Worm (Caenorhabditis elegans) whole organism, midembryonic: ENCODE results near the gene ZK669.2.

Experiments used
- T22C8.4 ChIP-seq: fragments of 200-800 bp; sonication (Bioruptor generic); IDR thresholded peaks from 2 replicates; pipeline ENCODE4 v1.3.6; 2022; ENCODE audit warnings: missing genetic modification characterization, missing compliant biosample characterization
- cog-1 ChIP-seq: sonication (generic microtip); optimal IDR thresholded peaks from 2 replicates; lab custom pipeline; 2016; ENCODE audit warnings: missing genetic modification characterization, missing compliant biosample characterization
- flt-1 ChIP-seq: fragments of 200-800 bp; sonication (Bioruptor generic); IDR thresholded peaks from 2 replicates; pipeline ENCODE4 v1.3.6; 2022; ENCODE audit warnings: missing genetic modification characterization, missing compliant biosample characterization
- klf-2 ChIP-seq: fragments of 200-800 bp; sonication (Bioruptor generic); conservative IDR thresholded peaks from 2 replicates; pipeline ENCODE4 v1.3.6; 2022; ENCODE audit warnings: missing genetic modification reagents, missing genetic modification characterization, missing compliant biosample characterization
- med-1 ChIP-seq: sonication (generic microtip); optimal IDR thresholded peaks from 2 replicates; lab custom pipeline; 2017; ENCODE audit warnings: missing genetic modification characterization, mild to moderate bottlenecking, missing compliant biosample characterization, antibody characterized with exemption, missing genetic modification reagents; ENCODE audit not compliant: insufficient read depth
- ref-1 ChIP-seq: fragments of 200-800 bp; sonication (Bioruptor generic); conservative IDR thresholded peaks from 2 replicates; pipeline ENCODE4 v1.3.6; 2022; ENCODE audit warnings: missing genetic modification reagents, missing genetic modification characterization, missing compliant biosample characterization
- tab-1 ChIP-seq: fragments of 200-800 bp; sonication (Bioruptor generic); IDR thresholded peaks from 2 replicates; pipeline ENCODE4 v1.3.6; 2022; ENCODE audit warnings: missing genetic modification characterization, missing compliant biosample characterization
- ztf-23 ChIP-seq: fragments of 200-800 bp; sonication (Bioruptor generic); IDR thresholded peaks from 2 replicates; pipeline ENCODE4 v1.3.6; 2022; ENCODE audit warnings: missing genetic modification reagents, missing genetic modification characterization, missing compliant biosample characterization
- ztf-29 ChIP-seq: fragments of 200-800 bp; sonication (Bioruptor generic); IDR thresholded peaks from 2 replicates; pipeline ENCODE4 v1.3.6; 2022; ENCODE audit warnings: missing genetic modification reagents, missing genetic modification characterization, missing compliant biosample characterization

Gene ZK669.2

DNA sequence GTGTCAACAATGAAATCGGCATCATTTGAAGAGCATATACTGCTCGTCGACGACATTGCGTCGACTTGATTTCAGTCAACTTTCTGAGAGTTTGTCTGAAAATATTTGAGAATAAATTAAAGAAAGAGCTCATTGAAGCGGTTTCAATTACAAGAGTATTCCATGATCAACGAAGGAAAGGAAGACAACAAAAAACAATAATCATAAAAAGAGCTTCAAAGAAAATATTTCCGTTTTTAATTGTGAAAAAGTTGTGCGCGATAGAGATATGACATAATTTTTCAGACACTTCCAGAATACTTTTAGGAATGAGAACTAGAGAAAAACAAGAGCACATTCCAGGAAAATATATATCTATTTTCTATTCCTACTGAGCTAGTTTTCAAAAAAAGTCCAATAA is 9.4 kb downstream of the ZK669.2 start, which contains the start of gene spv-1:
TSS of gene spv-1 (minus strand) at position 101 of the 400 bp plus-strand sequence.
- TF ChIP-seq ref-1 (GFP tag; lab: Robert Waterston, UW) (no peak), med-1 (GFP tag; lab: Kevin White, UChicago) (no peak), tab-1 (GFP tag; lab: Robert Waterston, UW) (no peak), flt-1 (no peak), klf-2 (GFP tag; lab: Robert Waterston, UW) (no peak)

DNA sequence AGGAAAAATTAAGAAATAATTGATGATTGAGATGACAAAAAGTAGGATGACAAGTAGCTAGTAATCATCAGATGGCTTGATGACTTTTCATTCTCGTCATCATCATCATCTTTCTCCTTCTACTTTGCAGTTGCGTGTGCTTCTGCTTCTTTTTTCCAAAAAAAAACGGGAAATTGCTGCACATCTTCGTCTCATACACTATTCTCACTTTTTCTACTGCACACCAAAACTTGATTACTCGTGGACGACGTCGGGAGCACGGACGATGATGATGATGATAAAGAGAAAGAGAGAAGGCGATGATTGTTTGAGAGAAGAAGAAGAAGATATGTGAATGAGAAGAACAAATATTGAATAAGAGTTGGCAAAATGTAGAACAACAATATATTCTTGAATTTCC is 16.8 kb downstream of the ZK669.2 start:
- TF ChIP-seq ztf-23 (GFP tag; lab: Robert Waterston, UW), result no peak
- TF ChIP-seq klf-2 (GFP tag; lab: Robert Waterston, UW), result no peak
- TF ChIP-seq T22C8.4 (GFP tag; lab: Robert Waterston, UW), result no peak
- no peak for TF ChIP-seq cog-1
- no peak for TF ChIP-seq med-1 (GFP tag; lab: Kevin White, UChicago)
- TF ChIP-seq ref-1 (GFP tag; lab: Robert Waterston, UW), result no peak
- no peak for TF ChIP-seq ztf-29 (GFP tag; lab: Robert Waterston, UW)
- TF ChIP-seq tab-1 (GFP tag; lab: Robert Waterston, UW), result no peak
- no peak for TF ChIP-seq flt-1

- no peak for TF ChIP-seq ztf-23 (GFP tag; lab: Robert Waterston, UW)
- TF ChIP-seq flt-1, result no peak
- no peak for TF ChIP-seq klf-2 (GFP tag; lab: Robert Waterston, UW)
- TF ChIP-seq med-1 (GFP tag; lab: Kevin White, UChicago), result no peak
- TF ChIP-seq ztf-29 (GFP tag; lab: Robert Waterston, UW), result no peak
- no peak for TF ChIP-seq cog-1
- TF ChIP-seq T22C8.4 (GFP tag; lab: Robert Waterston, UW), result no peak
- TF ChIP-seq ref-1 (GFP tag; lab: Robert Waterston, UW), result no peak
- TF ChIP-seq tab-1 (GFP tag; lab: Robert Waterston, UW), result no peak
Measured at ce11 chrII:7920178-7920577, 17.8 kb downstream of the ZK669.2 start.

DNA sequence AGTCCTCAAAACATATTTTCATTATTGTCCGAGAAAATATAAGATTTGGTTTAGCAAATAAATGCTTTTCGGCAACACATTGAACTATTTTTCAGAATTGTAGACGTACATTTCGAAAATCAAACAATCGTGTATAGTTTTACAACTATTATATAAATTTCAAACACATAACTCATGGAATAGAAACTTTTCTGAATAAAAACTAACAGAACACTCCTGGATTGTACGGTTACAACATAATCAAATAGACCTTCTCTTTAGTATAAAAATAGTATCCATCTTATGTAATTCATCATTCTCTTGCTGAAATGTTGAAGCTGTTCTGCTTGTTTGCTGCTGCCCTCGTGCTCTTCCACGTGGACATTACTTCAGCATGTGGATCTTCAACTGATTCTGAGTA is 27.0 kb downstream of the ZK669.2 start, which contains the start of gene ZK675.4:
TSS of gene ZK675.4 (plus strand) at position 301 of the 400 bp plus-strand sequence.
- no peak for TF ChIP-seq ref-1 (GFP tag; lab: Robert Waterston, UW)
- no peak for TF ChIP-seq cog-1
- no peak for TF ChIP-seq klf-2 (GFP tag; lab: Robert Waterston, UW)
- TF ChIP-seq ztf-23 (GFP tag; lab: Robert Waterston, UW), result no peak
- no peak for TF ChIP-seq flt-1
- TF ChIP-seq med-1 (GFP tag; lab: Kevin White, UChicago), result no peak
- no peak for TF ChIP-seq ztf-29 (GFP tag; lab: Robert Waterston, UW)
- no peak for TF ChIP-seq tab-1 (GFP tag; lab: Robert Waterston, UW)
- TF ChIP-seq T22C8.4 (GFP tag; lab: Robert Waterston, UW), result no peak

DNA sequence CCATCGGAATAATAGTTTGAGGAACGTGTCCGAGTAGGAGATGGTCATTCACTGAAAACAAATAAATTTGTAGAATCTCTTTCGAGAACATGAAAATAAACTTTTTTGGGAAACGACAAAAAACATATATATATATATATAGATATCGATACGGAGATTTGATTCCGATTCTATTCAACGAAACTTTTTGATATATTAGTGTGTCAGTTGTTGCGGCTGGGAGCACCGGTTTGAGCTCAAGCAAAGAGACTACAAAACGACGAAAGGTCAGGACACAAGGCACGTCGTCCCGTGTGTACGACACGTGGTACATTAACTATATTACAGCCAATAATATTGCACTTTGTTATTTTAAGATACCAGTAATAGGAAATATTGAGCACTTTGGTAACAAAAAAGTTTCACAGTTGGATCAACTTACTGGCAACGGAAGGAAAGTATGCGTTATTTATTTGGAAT is 30.4 kb downstream of the ZK669.2 start, which contains the start of gene best-23:
TSS of gene best-23 (minus strand) at position 51 of the 459 bp plus-strand sequence.
- TF ChIP-seq cog-1 (no peak), klf-2 (GFP tag; lab: Robert Waterston, UW) (no peak), ztf-23 (GFP tag; lab: Robert Waterston, UW) (no peak), med-1 (GFP tag; lab: Kevin White, UChicago) (no peak)

- no peak for TF ChIP-seq klf-2 (GFP tag; lab: Robert Waterston, UW)
- TF ChIP-seq ztf-29 (GFP tag; lab: Robert Waterston, UW), result no peak
- no peak for TF ChIP-seq flt-1
- TF ChIP-seq tab-1 (GFP tag; lab: Robert Waterston, UW), result no peak
- TF ChIP-seq T22C8.4 (GFP tag; lab: Robert Waterston, UW), result no peak
- no peak for TF ChIP-seq med-1 (GFP tag; lab: Kevin White, UChicago)
Measured at ce11 chrII:7901990-7902389, 36.0 kb downstream of the ZK669.2 start.

ce11 chrII:7900762-7901161 is 37.2 kb downstream of the ZK669.2 start:
- no peak for TF ChIP-seq ref-1 (GFP tag; lab: Robert Waterston, UW)
- TF ChIP-seq tab-1 (GFP tag; lab: Robert Waterston, UW), result no peak
- no peak for TF ChIP-seq ztf-29 (GFP tag; lab: Robert Waterston, UW)
- no peak for TF ChIP-seq klf-2 (GFP tag; lab: Robert Waterston, UW)
- no peak for TF ChIP-seq flt-1
- no peak for TF ChIP-seq med-1 (GFP tag; lab: Kevin White, UChicago)
- TF ChIP-seq T22C8.4 (GFP tag; lab: Robert Waterston, UW), result no peak
- no peak for TF ChIP-seq cog-1
- TF ChIP-seq ztf-23 (GFP tag; lab: Robert Waterston, UW), result no peak

DNA sequence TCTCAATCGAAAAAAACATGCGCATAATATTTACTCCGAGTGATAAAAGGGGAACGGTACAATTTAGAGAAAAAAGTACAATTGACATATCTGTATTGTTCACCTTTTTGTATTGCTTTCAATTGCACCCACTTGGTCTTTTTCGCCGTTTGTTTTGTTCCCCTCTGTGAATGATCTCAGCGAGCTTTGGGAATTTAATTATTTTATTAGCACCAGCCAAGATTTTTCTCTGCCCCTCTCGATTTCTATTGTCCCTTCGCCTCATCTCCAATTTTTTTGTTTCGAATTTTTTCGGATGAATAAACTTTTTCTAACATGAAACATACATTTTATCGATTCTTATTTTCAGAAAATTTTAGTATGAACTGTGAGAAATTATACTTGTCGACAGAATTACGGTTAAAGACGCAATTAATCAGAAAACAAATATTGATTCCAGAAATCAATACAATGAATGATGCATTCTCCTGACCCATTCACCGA is 37.7 kb downstream of the ZK669.2 start, which contains the start of gene rev-1:
TSS of gene rev-1 (plus strand) at position 433 of the 483 bp plus-strand sequence.
- TF ChIP-seq cog-1, result no peak
- no peak for TF ChIP-seq ztf-23 (GFP tag; lab: Robert Waterston, UW)
- TF ChIP-seq med-1 (GFP tag; lab: Kevin White, UChicago), result no peak

DNA sequence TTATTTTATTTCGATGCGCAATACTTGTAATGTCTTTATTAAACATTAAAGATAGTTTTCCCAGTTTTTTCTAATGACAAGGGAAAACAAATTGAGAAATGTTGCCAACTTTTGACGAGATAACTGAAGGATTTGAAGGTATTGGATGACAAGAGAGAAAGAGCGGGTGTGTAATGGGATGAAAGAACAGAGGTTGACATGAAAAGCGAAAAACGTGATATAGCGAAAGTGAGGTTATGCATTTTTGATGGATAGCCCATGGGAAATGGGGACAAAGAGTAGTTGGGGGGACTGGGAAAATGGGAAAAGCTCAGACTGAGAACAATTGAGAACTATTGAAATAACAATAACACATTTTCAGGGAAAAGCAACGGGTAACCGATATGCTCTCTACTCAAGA is 42.8 kb downstream of the ZK669.2 start:
- TF ChIP-seq tab-1 (GFP tag; lab: Robert Waterston, UW) (no peak), ztf-29 (GFP tag; lab: Robert Waterston, UW) (no peak), cog-1 (no peak), flt-1 (no peak)

- no peak for TF ChIP-seq med-1 (GFP tag; lab: Kevin White, UChicago)
- no peak for TF ChIP-seq ref-1 (GFP tag; lab: Robert Waterston, UW)
- no peak for TF ChIP-seq cog-1
Measured at ce11 chrII:7893648-7894047, 44.3 kb downstream of the ZK669.2 start.
